Worm (Caenorhabditis elegans) whole organism, midembryonic: ENCODE measurements around the gene T01B11.1.

Source experiments
- T22C8.4 ChIP-seq: fragments of 200-800 bp; sonication (Bioruptor generic); IDR thresholded peaks from 2 replicates; pipeline ENCODE4 v1.3.6; 2022; ENCODE audit warnings: missing genetic modification characterization, missing compliant biosample characterization
- cog-1 ChIP-seq: sonication (generic microtip); optimal IDR thresholded peaks from 2 replicates; lab custom pipeline; 2016; ENCODE audit warnings: missing genetic modification characterization, missing compliant biosample characterization
- flt-1 ChIP-seq: fragments of 200-800 bp; sonication (Bioruptor generic); IDR thresholded peaks from 2 replicates; pipeline ENCODE4 v1.3.6; 2022; ENCODE audit warnings: missing genetic modification characterization, missing compliant biosample characterization
- klf-2 ChIP-seq: fragments of 200-800 bp; sonication (Bioruptor generic); conservative IDR thresholded peaks from 2 replicates; pipeline ENCODE4 v1.3.6; 2022; ENCODE audit warnings: missing genetic modification reagents, missing genetic modification characterization, missing compliant biosample characterization
- med-1 ChIP-seq: sonication (generic microtip); optimal IDR thresholded peaks from 2 replicates; lab custom pipeline; 2017; ENCODE audit warnings: missing genetic modification characterization, mild to moderate bottlenecking, missing compliant biosample characterization, antibody characterized with exemption, missing genetic modification reagents; ENCODE audit not compliant: insufficient read depth
- ref-1 ChIP-seq: fragments of 200-800 bp; sonication (Bioruptor generic); conservative IDR thresholded peaks from 2 replicates; pipeline ENCODE4 v1.3.6; 2022; ENCODE audit warnings: missing genetic modification reagents, missing genetic modification characterization, missing compliant biosample characterization
- tab-1 ChIP-seq: fragments of 200-800 bp; sonication (Bioruptor generic); IDR thresholded peaks from 2 replicates; pipeline ENCODE4 v1.3.6; 2022; ENCODE audit warnings: missing genetic modification characterization, missing compliant biosample characterization
- ztf-23 ChIP-seq: fragments of 200-800 bp; sonication (Bioruptor generic); IDR thresholded peaks from 2 replicates; pipeline ENCODE4 v1.3.6; 2022; ENCODE audit warnings: missing genetic modification reagents, missing genetic modification characterization, missing compliant biosample characterization
- ztf-29 ChIP-seq: fragments of 200-800 bp; sonication (Bioruptor generic); IDR thresholded peaks from 2 replicates; pipeline ENCODE4 v1.3.6; 2022; ENCODE audit warnings: missing genetic modification reagents, missing genetic modification characterization, missing compliant biosample characterization

T01B11.1 gene

ce11 chrIV:8449869-8450268, 2.9 kb downstream of the T01B11.1 start:
- TF ChIP-seq ztf-23 (GFP tag; lab: Robert Waterston, UW) (no peak), cog-1 (no peak), klf-2 (no peak), med-1 (no peak), T22C8.4 (GFP tag; lab: Robert Waterston, UW) (no peak), ztf-29 (GFP tag; lab: Robert Waterston, UW) (no peak), flt-1 (GFP tag; lab: Robert Waterston, UW) (no peak), ref-1 (GFP tag; lab: Robert Waterston, UW) (no peak), tab-1 (GFP tag; lab: Robert Waterston, UW) (no peak)

ce11 chrIV:8450534-8450933, 3.5 kb downstream of the T01B11.1 start:
- no peak for TF ChIP-seq ref-1 (GFP tag; lab: Robert Waterston, UW)
- TF ChIP-seq tab-1 (GFP tag; lab: Robert Waterston, UW), result no peak
- no peak for TF ChIP-seq med-1
- no peak for TF ChIP-seq T22C8.4 (GFP tag; lab: Robert Waterston, UW)
- TF ChIP-seq cog-1, result no peak
- TF ChIP-seq flt-1 (GFP tag; lab: Robert Waterston, UW), result no peak
- TF ChIP-seq klf-2, result no peak
- no peak for TF ChIP-seq ztf-23 (GFP tag; lab: Robert Waterston, UW)
- no peak for TF ChIP-seq ztf-29 (GFP tag; lab: Robert Waterston, UW)

ce11 chrIV:8451709-8452248, 4.8 kb downstream of the T01B11.1 start, which contains the start of gene eppl-1:
Gene eppl-1, minus strand, starts transcription at chrIV:8451759.
- TF ChIP-seq med-1, result no peak
- no peak for TF ChIP-seq klf-2
- no peak for TF ChIP-seq ref-1 (GFP tag; lab: Robert Waterston, UW)
- no peak for TF ChIP-seq flt-1 (GFP tag; lab: Robert Waterston, UW)
- TF ChIP-seq ztf-29 (GFP tag; lab: Robert Waterston, UW), result no peak
- TF ChIP-seq ztf-23 (GFP tag; lab: Robert Waterston, UW), result no peak

ce11 chrIV:8453178-8453577, 6.2 kb downstream of the T01B11.1 start:
- TF ChIP-seq flt-1 (GFP tag; lab: Robert Waterston, UW) (no peak), ztf-29 (GFP tag; lab: Robert Waterston, UW) (no peak), klf-2 (no peak), cog-1 (no peak), T22C8.4 (GFP tag; lab: Robert Waterston, UW) (no peak)

ce11 chrIV:8454076-8454475, 7.1 kb downstream of the T01B11.1 start:
- TF ChIP-seq med-1 (no peak), ref-1 (GFP tag; lab: Robert Waterston, UW) (no peak), T22C8.4 (GFP tag; lab: Robert Waterston, UW) (no peak), klf-2 (no peak), cog-1 (no peak), flt-1 (GFP tag; lab: Robert Waterston, UW) (no peak), ztf-23 (GFP tag; lab: Robert Waterston, UW) (no peak), tab-1 (GFP tag; lab: Robert Waterston, UW) (no peak), ztf-29 (GFP tag; lab: Robert Waterston, UW) (no peak)

ce11 chrIV:8456899-8457298, 9.9 kb downstream of the T01B11.1 start, which contains the start of gene syx-4:
Gene syx-4, plus strand, starts transcription at chrIV:8457280.
- TF ChIP-seq ztf-23 (GFP tag; lab: Robert Waterston, UW) (no peak), T22C8.4 (GFP tag; lab: Robert Waterston, UW) (no peak), ref-1 (GFP tag; lab: Robert Waterston, UW) (no peak)

- TF ChIP-seq T22C8.4 (GFP tag; lab: Robert Waterston, UW), result no peak
- no peak for TF ChIP-seq ztf-23 (GFP tag; lab: Robert Waterston, UW)
- no peak for TF ChIP-seq tab-1 (GFP tag; lab: Robert Waterston, UW)
Measured at ce11 chrIV:8460208-8460607, 13.2 kb downstream of the T01B11.1 start, which contains the start of gene ant-1.4. Gene ant-1.4, minus strand, starts transcription at chrIV:8460308.

- TF ChIP-seq ztf-29 (GFP tag; lab: Robert Waterston, UW) (no peak), klf-2 (no peak), flt-1 (GFP tag; lab: Robert Waterston, UW) (no peak), ref-1 (GFP tag; lab: Robert Waterston, UW) (no peak), T22C8.4 (GFP tag; lab: Robert Waterston, UW) (no peak), ztf-23 (GFP tag; lab: Robert Waterston, UW) (no peak), tab-1 (GFP tag; lab: Robert Waterston, UW) (no peak), med-1 (no peak), cog-1 (no peak)
Measured at ce11 chrIV:8461177-8461576, 14.2 kb downstream of the T01B11.1 start.

ce11 chrIV:8462376-8462775, 15.4 kb downstream of the T01B11.1 start:
- TF ChIP-seq klf-2, result no peak
- TF ChIP-seq ztf-29 (GFP tag; lab: Robert Waterston, UW), result no peak
- TF ChIP-seq flt-1 (GFP tag; lab: Robert Waterston, UW), result no peak
- TF ChIP-seq tab-1 (GFP tag; lab: Robert Waterston, UW), result no peak
- TF ChIP-seq T22C8.4 (GFP tag; lab: Robert Waterston, UW), result no peak
- TF ChIP-seq ztf-23 (GFP tag; lab: Robert Waterston, UW), result no peak
- no peak for TF ChIP-seq ref-1 (GFP tag; lab: Robert Waterston, UW)
- no peak for TF ChIP-seq med-1
- no peak for TF ChIP-seq cog-1

ce11 chrIV:8463069-8463468, 16.1 kb downstream of the T01B11.1 start:
- TF ChIP-seq ref-1 (GFP tag; lab: Robert Waterston, UW) (no peak), ztf-29 (GFP tag; lab: Robert Waterston, UW) (no peak), ztf-23 (GFP tag; lab: Robert Waterston, UW) (no peak), klf-2 (no peak), flt-1 (GFP tag; lab: Robert Waterston, UW) (no peak), tab-1 (GFP tag; lab: Robert Waterston, UW) (no peak), med-1 (no peak), T22C8.4 (GFP tag; lab: Robert Waterston, UW) (no peak), cog-1 (no peak)
